Worm (Caenorhabditis elegans): ENCODE measurements around the gene srg-15.

DNA sequence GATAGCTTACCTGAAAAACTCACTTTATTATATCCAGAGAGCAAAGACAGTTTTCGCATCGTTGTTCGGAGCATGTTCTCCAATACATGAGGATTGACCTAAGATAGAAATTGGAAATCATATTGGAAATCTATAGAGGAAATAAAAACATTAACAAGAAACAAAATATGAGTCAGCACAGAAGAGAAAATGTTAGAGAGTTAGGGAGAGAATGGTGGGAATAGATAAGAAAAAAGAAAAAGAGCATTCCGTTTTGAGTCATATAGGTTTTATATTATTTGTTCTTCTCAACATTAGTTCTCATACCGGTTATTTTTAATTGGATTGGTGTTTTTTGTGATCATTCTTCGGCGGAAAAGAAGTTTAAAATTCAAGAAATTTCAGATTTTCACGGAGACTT lies 25.4 kb downstream of the srg-15 start, which contains the start of gene hgap-2:
- TF ChIP-seq egl-27 (tag; optimal IDR thresholded peaks at IDR 0.05) (no peak), nhr-28 (tag; optimal IDR thresholded peaks at IDR 0.05) (no peak), nhr-11 (tag; optimal IDR thresholded peaks at IDR 0.05) (no peak), egl-13 (tag; optimal IDR thresholded peaks at IDR 0.05) (no peak), efl-1 (optimal IDR thresholded peaks at IDR 0.05) (no peak), efl-1 (GFP tag; optimal IDR thresholded peaks at IDR 0.05 in 1 of 2) (no peak), mep-1 (tag; optimal IDR thresholded peaks at IDR 0.05) (no peak), ceh-82 (tag; optimal IDR thresholded peaks at IDR 0.05) (no peak), lin-13 (GFP tag; optimal IDR thresholded peaks at IDR 0.05) (no peak), rnt-1 (tag; optimal IDR thresholded peaks at IDR 0.05) (no peak), zag-1 (tag; optimal IDR thresholded peaks at IDR 0.05) (no peak), ceh-63 (GFP tag; optimal IDR thresholded peaks at IDR 0.05) (no peak), nhr-76 (tag; optimal IDR thresholded peaks at IDR 0.05) (no peak), lin-39 (tag; optimal IDR thresholded peaks at IDR 0.05) (no peak), nhr-20 (tag; optimal IDR thresholded peaks at IDR 0.05) (no peak)
